Worm (Caenorhabditis elegans): Measurements from ENCODE around the gene K01A2.4.
"Not testable (repeated sequence)": the region's sequence is repeated elsewhere in the genome, so short reads cannot be mapped to it uniquely, and the experiment has no call there.

K01A2.4 gene

DNA sequence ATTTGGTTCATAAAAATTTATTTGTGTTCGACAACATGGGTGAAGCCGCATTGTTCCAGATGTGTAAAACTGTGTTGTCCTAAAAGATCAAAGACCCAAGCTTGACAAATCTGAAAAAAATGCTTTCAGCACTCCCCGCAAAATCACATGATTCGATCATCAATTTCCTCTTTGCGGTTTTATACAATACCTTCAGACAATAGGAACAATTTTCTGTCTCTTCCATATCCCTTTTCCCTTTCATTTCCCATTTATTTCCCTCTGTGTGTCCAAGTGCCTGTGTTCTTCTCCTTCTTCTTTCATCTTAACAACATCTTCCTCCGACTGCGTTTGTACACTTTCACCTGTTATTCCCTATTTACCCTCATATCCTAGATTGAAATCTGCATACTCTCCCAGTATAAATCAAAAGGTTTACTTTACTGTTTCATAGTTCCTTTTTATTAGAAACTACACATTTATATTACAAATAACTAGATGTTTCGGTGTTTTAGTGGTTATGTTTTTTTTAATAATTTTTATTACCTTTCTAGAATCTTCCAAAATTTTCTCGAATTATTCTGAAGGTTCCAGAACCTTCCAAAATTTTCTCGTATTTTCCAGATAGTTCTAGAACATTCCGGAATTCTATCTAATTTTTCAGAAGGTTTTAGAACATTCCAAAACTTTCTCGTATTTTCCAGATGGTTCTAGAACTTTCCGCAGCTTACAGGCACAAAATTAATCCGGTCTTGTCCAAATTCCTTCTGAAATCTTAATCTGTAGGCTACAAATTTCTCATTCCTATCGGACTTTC, 6.1 kb upstream of the K01A2.4 start, which contains the start of gene K01A2.5:
Gene K01A2.5, plus strand, starts transcription at position 297 of the 796 bp plus-strand sequence.
- TF ChIP-seq unc-62 (GFP tag; optimal IDR thresholded peaks at IDR 0.05), result no peak

DNA sequence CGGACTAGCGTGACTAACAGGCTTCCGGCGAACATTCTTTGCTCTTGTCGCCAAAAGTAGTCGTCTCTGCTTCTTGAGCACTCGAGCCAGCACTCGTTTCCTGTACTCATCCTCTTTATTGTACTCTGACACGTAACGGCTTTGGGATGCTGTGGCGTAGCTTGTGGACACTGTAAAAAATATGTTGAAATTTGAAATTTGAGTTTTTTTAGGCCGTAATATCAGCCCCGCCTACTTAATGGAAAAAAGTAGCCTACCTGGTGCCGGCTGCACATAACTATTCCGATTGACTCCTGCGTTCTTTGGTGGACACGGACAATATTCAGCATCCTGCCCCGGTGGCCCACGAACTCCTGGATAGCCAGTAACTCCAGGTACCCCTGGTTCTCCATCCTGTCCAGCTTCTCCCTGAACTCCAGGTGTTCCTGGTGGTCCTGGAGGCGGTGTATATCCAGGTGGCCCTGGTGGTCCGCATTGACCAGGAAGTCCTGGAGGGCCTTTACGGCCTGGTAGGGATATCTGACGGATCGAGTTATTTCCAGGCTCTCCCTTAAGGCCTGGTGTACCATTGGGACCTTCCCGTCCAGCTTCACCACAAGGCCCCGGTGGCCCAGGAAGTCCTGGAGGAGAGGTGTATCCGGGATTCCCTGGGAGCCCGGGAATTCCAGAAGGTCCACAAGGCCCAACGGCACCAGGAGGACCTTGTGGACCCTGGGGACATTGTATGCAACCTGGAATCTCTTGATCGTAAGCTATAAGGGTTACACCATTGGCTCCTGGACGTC, 3.1 kb upstream of the K01A2.4 start:
- no peak for TF ChIP-seq unc-62 (GFP tag; optimal IDR thresholded peaks at IDR 0.05)

DNA sequence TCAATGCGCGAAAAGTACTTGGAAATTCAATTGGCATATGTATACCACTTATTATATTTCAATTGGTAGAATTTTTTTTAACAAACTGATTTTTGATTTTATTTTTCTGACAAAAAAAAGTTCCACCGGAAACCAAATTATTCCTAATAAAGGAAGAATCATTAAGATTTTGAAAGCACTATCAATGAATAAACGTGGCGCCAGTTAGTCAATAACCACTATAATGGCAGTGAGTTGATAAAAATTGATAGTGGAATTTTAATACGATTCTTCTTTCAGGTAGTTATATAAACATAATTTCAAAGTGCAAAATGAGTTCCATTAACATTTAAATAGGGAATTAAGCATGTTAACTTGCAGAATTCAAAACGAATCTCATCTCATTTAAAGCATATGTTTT, 1.6 kb upstream of the K01A2.4 start, which contains the start of gene col-69:
Gene col-69, minus strand, starts transcription at position 101 of the 400 bp plus-strand sequence.
- TF ChIP-seq unc-62 (GFP tag; optimal IDR thresholded peaks at IDR 0.05), result no peak

DNA sequence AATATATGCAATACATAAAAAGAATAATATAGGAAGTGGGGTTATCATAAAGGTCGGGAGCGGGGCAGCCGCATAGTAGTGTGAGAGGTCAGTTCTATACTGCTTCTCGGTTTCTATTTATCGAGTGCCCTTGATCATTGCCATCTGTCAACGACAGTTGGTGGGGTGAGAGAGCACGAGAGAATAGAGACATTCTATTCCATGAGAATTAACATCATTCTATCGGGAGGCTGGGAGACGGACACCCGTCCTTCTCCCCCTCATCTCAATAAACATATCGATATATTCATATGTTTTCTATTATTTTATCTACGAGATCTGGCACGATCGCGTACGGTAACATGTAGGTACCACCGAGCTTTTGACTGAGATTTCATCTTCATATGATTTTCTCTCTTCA, 4.9 kb downstream of the K01A2.4 start, which contains the start of gene mps-2:
Gene mps-2, minus strand, starts transcription at position 101 of the 400 bp plus-strand sequence.
- not testable (repeated sequence) for TF ChIP-seq unc-62 (GFP tag; optimal IDR thresholded peaks at IDR 0.05)

DNA sequence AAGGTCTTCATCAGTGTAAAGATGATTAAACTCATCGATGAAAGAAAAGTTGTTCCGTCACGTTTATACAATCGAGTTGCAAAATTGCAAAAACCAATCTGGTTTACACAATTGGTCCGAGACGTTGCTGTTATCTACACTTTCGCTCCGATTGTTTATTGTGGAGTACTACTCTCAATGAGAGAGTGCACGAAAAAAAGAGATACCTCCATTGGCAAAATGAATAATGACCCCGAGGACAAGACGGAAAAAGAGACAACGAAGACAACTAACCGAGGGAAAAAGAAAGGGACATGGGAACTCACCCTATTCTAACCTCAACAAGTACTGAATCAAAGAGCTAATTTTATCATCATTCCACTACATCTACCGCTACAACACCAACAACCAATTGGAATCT, 6.3 kb downstream of the K01A2.4 start:
- TF ChIP-seq unc-62 (GFP tag; optimal IDR thresholded peaks at IDR 0.05), result no peak

DNA sequence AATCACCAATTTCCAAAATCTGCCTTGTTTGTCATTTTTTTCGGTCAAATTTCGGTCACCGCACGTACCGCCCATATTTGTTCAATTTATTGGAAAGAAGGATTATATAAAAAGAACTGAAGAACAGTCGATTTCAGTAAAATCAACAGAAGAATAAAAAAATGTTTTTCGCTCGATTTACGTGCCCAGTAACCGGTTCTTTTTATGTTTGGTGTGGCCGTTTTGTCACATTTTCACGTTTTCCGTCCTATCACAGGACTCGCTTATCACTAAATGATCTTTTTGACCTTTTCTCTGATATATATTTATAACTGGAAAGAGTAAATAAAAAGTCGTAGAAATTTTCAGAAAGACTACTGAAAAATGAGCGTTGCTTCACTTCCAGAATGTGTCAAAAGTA, 12.2 kb downstream of the K01A2.4 start, which contains the start of gene far-7:
Gene far-7, plus strand, starts transcription at position 331 of the 400 bp plus-strand sequence.
- TF ChIP-seq unc-62 (GFP tag; optimal IDR thresholded peaks at IDR 0.05), result no peak

DNA sequence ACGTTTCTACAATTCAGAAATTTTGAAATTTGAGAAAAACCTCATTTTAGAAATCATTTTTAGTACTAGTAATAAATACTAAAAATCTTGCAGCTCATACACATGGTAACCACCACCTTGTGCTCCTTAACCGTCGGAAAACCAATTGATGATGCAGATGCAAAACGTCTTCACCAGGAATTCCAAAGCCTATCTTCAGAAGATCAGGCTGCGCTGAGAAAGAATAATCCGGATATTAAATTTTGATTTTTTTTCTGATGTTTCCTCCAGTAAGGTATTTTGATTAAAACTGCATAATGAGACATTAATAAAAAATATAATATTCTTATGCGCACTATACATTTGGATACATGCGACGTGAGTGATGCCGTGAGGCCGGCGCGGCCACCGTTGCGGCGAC, 13.5 kb downstream of the K01A2.4 start:
- TF ChIP-seq unc-62 (GFP tag; optimal IDR thresholded peaks at IDR 0.05), result no peak

DNA sequence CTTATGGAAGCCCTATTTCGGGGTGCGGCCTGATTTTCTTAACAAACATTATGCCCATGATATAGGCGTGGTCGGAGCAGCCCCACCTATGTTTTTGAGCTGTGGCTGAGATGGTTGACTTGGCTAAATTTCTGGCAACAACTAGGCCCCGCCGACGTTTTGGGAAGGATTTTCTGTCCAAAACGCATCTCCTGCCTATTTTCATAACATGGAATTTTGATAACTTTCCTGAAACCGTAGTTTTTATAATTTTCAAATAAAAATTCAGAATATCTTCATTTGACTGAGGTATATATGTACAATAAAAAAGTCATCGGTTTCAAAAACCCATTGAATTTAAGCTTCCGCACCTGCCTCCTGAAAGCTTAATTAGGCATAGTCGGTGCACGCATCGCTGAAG, 13.9 kb downstream of the K01A2.4 start:
- no peak for TF ChIP-seq unc-62 (GFP tag; optimal IDR thresholded peaks at IDR 0.05)

DNA sequence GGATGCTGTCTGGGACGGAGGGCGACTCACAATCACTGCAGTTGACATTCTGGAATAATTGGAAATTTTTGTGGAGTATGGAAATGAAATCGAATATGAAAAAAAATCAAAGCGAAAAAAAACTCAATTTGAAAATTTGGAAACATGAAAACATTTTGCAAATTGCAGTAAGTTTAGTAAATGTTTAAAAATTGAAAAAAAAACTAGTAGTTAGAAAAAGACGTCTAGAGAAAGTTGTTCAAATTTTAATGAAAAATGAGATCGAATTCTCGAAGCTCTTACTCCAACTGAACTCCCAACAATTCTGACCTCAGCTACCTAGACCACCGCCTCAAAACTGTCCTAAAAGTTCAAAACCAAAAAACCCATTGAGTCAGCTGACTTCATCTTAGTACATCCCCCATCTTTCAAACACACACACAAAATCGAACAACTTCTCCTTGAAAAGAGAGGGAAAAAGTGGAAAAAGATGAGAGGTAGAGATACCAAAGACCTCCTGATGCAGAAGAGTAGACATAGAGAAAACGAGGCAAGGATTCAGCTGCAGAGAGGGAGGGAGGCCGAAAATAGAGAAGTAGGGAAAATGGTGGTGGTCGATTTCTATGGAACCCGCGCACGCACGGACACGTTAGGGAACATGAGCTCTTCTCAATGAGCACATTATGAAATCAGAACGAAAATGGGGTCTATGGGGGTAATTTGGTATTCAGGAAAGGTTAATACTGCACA, 16.0 kb downstream of the K01A2.4 start, which contains the start of gene K01A2.10:
Gene K01A2.10, minus strand, starts transcription at position 51 of the 729 bp plus-strand sequence.
- TF ChIP-seq unc-62 (GFP tag; optimal IDR thresholded peaks at IDR 0.05), result no peak

DNA sequence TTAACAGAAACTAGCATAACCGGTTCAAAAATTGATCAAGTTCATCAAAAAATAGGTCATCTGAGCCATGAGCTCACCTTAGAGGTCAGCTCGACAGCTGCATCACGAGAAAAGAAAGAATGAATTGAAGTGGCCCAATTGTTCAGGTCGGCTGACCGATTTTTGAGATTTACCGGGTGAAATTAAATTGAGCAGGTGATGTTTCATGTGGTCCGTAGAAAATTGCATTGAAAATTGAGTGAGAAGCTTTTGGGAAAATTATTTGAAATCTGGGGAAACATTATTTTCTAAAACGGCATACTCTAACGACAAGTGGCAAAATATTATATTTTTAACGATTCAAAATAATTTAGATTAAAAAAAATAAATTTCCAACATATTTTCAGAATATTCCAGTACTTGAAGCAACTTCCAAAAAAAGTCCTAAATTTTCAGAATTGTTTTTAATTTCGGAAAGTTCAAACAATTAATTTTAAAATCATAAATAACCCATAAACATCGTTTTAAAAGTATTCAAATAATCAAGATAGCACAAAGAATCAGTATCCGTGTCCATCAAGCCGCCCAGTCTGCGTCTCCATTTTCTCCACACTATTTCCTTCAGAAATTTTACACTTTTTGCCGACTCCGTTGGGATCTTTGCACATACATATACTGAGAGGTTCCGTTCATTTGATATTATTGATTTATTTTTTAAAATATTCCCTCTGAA, 18.5 kb downstream of the K01A2.4 start, which contains the start of gene sgcb-1:
Gene sgcb-1, plus strand, starts transcription at position 662 of the 712 bp plus-strand sequence.
- no peak for TF ChIP-seq unc-62 (GFP tag; optimal IDR thresholded peaks at IDR 0.05)

DNA sequence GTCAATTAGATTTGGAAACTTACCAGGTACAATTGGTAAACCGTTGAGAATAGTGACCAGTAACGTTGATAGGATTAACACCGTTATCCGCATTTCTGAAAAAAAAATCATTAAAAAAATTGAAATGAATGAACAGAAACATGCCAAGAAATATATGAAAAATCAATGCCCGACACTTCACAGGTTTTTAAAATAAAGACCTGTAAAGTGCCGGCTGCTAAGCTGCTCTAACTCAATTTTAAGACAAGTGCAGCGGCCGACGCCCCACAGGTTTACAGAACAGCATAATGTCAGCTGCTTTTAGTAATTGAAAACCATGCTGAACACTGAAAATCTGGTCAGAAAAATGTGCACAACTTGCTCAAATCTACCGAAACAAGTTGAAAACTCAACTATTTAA, 25.2 kb downstream of the K01A2.4 start, which contains the start of gene cbn-1:
Gene cbn-1, minus strand, starts transcription at position 101 of the 400 bp plus-strand sequence.
- no peak for TF ChIP-seq unc-62 (GFP tag; optimal IDR thresholded peaks at IDR 0.05)

DNA sequence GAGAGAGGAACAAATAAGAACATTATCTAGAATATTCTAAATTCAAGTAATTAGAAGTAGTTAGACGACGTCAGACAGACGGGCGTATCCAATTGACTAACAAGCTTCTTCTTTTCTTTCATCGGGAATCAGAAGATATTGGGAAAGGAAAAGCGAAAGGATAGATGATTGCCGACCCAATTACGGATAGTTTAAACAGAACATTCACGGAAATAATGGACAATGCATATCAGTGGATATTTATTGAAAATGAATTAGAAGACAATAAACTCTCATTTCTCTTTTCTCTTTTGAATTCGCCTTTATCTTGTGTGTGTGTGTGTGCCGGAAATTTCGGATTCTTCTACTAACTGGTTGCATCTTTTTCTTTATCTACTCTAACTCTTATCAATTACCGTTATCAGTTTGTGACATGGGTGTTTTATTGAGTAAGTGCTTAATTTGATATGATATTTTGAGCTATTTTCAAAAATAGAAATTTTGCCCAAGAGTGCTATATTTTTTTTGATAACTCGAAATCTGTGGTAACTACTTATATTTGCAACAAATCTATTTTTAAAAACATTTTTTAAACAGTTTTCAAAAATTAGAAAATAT, 26.7 kb downstream of the K01A2.4 start:
- no peak for TF ChIP-seq unc-62 (GFP tag; optimal IDR thresholded peaks at IDR 0.05)

DNA sequence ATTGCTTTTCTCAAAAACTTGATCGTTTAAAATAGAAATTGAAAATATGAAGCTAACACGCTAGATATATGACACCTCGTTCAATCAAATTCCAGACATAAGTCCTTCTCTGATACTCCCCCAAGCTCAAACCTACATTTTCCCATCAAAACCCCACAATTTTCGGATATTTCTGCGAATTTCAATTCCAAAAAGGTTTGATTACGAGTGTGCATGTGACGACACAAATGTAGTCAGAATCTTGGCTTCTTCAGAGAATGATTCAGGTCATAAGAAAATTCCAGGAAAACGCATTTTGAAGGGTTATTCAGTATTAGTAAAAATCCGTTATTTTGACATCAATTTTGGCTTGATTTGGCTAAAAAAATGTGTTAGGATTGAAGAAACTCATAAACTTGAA, 27.6 kb downstream of the K01A2.4 start:
- TF ChIP-seq unc-62 (GFP tag; optimal IDR thresholded peaks at IDR 0.05), result no peak

DNA sequence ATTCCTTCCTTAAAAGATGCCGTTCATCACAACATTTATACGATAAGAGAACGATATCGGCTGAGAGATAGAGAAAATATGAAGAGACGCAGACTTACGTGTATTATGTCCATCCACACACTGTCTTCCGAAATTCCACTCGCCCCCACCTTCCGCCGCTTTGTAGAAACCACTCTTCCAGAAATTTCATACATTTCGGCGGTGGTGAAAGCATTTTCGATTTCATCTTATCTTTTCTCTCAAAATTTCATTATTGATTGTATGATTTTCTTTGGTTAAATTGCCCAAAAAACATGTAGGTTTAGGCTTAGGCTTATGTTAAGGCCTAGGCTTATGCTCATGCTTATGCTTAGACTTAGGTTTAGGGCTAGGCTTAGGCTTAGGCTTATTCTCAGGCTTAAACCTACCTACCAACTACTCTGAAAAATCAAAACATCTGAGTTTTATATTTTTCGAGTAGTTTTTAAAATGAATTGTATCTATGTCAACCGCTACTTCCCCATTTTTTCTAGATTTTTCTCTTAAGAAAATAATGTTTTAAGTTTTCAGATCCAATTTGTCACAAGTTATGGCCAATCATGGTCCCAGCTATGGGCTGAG, 30.1 kb downstream of the K01A2.4 start, which contains the start of gene cpn-2:
Gene cpn-2, plus strand, starts transcription at position 550 of the 600 bp plus-strand sequence.
- TF ChIP-seq unc-62 (GFP tag; optimal IDR thresholded peaks at IDR 0.05), result no peak

Measured in whole organism, dauer.